Fruit fly (Drosophila melanogaster) whole organism, adult: ENCODE measurements around the gene CG12698.

ENCODE experiments used
- CG14711 ChIP-seq: fragments of 200-800 bp; sonication (Bioruptor generic); optimal IDR thresholded peaks from 2 replicates; lab custom pipeline; 2018; ENCODE audit warnings: missing biosample characterization, mild to moderate bottlenecking, missing genetic modification characterization, moderate library complexity
- CG33017 ChIP-seq: fragments of 200-800 bp; sonication (Bioruptor generic); optimal IDR thresholded peaks from 2 replicates; lab custom pipeline; 2018; ENCODE audit warnings: missing biosample characterization, mild to moderate bottlenecking, missing genetic modification characterization, moderate library complexity
- cic ChIP-seq: fragments of 200-800 bp; sonication (Bioruptor generic); optimal IDR thresholded peaks from 2 replicates; lab custom pipeline; 2017; ENCODE audit warnings: missing biosample characterization, mild to moderate bottlenecking, missing genetic modification characterization, moderate library complexity
- toe ChIP-seq: fragments of 200-800 bp; sonication (Bioruptor generic); optimal IDR thresholded peaks from 2 replicates; lab custom pipeline; 2016; ENCODE audit warnings: missing biosample characterization, missing genetic modification characterization

- no peak for TF ChIP-seq cic (GFP tag; lab: Kevin White, UChicago)
- TF ChIP-seq CG14711 = no peak
- no peak for TF ChIP-seq toe (GFP tag; lab: Kevin White, UChicago)
- no peak for TF ChIP-seq CG33017 (tag; lab: Kevin White, UChicago)
These were observed 32.7 kb upstream of the CG12698 start, which contains the start of gene mmd for dm6 chrX:15973157-15973774.
